Worm (Caenorhabditis elegans) whole organism, L1 larva: Measurements from ENCODE around the gene fbxb-75.

Source experiments
- C04F5.9 ChIP-seq: sonication (generic microtip); optimal IDR thresholded peaks from 2 replicates; lab custom pipeline; 2016; ENCODE audit warnings: missing genetic modification characterization, missing compliant biosample characterization
- alr-1 ChIP-seq: fragments of 200-800 bp; sonication (Bioruptor generic); optimal IDR thresholded peaks from 2 replicates; lab custom pipeline; 2018; ENCODE audit warnings: borderline replicate concordance, mild to moderate bottlenecking, missing genetic modification characterization, missing compliant biosample characterization
- blmp-1 ChIP-seq: fragments of 150-350 bp; optimal IDR thresholded peaks from 2 replicates; lab custom pipeline; 2014; ENCODE audit warnings: missing biosample characterization, missing genetic modification characterization
- ceh-63 ChIP-seq: fragments of 200-800 bp; sonication (Bioruptor generic); optimal IDR thresholded peaks from 2 replicates; lab custom pipeline; 2018; ENCODE audit warnings: mild to moderate bottlenecking, missing genetic modification characterization, missing compliant biosample characterization
- ceh-82 ChIP-seq, 3 experiments: fragments of 150-350 bp in 1 of 3; sonication (generic microtip) in 2 of 3; optimal IDR thresholded peaks; 2 replicates each; lab custom pipeline; 2014 to 2017; ENCODE audit warnings: missing biosample characterization in 3 of 3, missing genetic modification characterization in 3 of 3
- ceh-88 ChIP-seq: fragments of 200-800 bp; sonication (Bioruptor generic); IDR thresholded peaks from 2 replicates; pipeline ENCODE4 v1.3.6; 2022; ENCODE audit warnings: missing genetic modification characterization, missing compliant biosample characterization
- ces-1 ChIP-seq: fragments of 150-350 bp; optimal IDR thresholded peaks from 2 replicates; lab custom pipeline; 2014; ENCODE audit warnings: missing biosample characterization, missing genetic modification reagents, missing genetic modification characterization
- dpl-1 ChIP-seq, 3 experiments: fragments of 150-350 bp in 2 of 3; sonication (generic microtip) in 1 of 3; optimal IDR thresholded peaks; 2 replicates each; lab custom pipeline; 2014 to 2017; ENCODE audit warnings: missing biosample characterization in 3 of 3, missing genetic modification characterization in 3 of 3, missing genetic modification reagents in 3 of 3
- dsc-1 ChIP-seq: sonication (generic microtip); optimal IDR thresholded peaks from 2 replicates; lab custom pipeline; 2016; ENCODE audit warnings: mild to moderate bottlenecking, missing genetic modification characterization, missing compliant biosample characterization
- efl-1 ChIP-seq, 4 experiments: fragments of 150-350 bp; optimal IDR thresholded peaks in 3 of 4; peaks in 1 of 4; 1 replicate in 1 of 4; 2 replicates in 3 of 4; lab custom pipeline; 2014; ENCODE audit warnings: missing biosample characterization in 2 of 4, missing genetic modification characterization in 2 of 4, missing genetic modification reagents in 2 of 4
- elt-2 ChIP-seq: sonication (generic microtip); optimal IDR thresholded peaks from 2 replicates; lab custom pipeline; 2016; ENCODE audit warnings: missing genetic modification characterization, mild to moderate bottlenecking, inconsistent platforms, missing compliant biosample characterization, missing genetic modification reagents
- elt-3 ChIP-seq, 6 experiments: fragments of 150-350 bp in 1 of 6; sonication (generic microtip); optimal IDR thresholded peaks; 2 replicates each; lab custom pipeline; 2017 to 2018; ENCODE audit warnings: missing biosample characterization in 6 of 6, missing genetic modification characterization in 6 of 6, inconsistent platforms in 1 of 6
- fkh-4 ChIP-seq: sonication (generic microtip); optimal IDR thresholded peaks from 2 replicates; lab custom pipeline; 2016; ENCODE audit warnings: missing compliant biosample characterization, missing genetic modification characterization, borderline replicate concordance
- fos-1 ChIP-seq: fragments of 150-350 bp; optimal IDR thresholded peaks from 2 replicates; lab custom pipeline; 2014; ENCODE audit warnings: missing biosample characterization, missing genetic modification characterization
- grh-1 ChIP-seq: fragments of 200-800 bp; sonication (Bioruptor generic); IDR thresholded peaks from 2 replicates; pipeline ENCODE4 v1.3.6; 2022; ENCODE audit warnings: missing genetic modification reagents, missing genetic modification characterization, missing compliant biosample characterization
- hlh-17 ChIP-seq: fragments of 200-800 bp; sonication (Bioruptor generic); optimal IDR thresholded peaks from 2 replicates; lab custom pipeline; 2018; ENCODE audit warnings: missing genetic modification characterization, mild to moderate bottlenecking, missing compliant biosample characterization, moderate library complexity, borderline replicate concordance
- hpl-2 ChIP-seq: fragments of 150-350 bp; optimal IDR thresholded peaks from 2 replicates; lab custom pipeline; 2014; ENCODE audit warnings: missing biosample characterization, missing genetic modification reagents, missing genetic modification characterization
- isw-1 ChIP-seq: fragments of 200-800 bp; sonication (Bioruptor generic); IDR thresholded peaks from 2 replicates; pipeline ENCODE4 v1.3.6; 2022; ENCODE audit warnings: missing genetic modification characterization, missing compliant biosample characterization
- jun-1 ChIP-seq: fragments of 150-350 bp; optimal IDR thresholded peaks from 2 replicates; lab custom pipeline; 2014; ENCODE audit warnings: missing biosample characterization, missing genetic modification reagents, missing genetic modification characterization
- lin-35 ChIP-seq, 2 experiments: fragments of 150-350 bp; optimal IDR thresholded peaks; 2 replicates each; lab custom pipeline; 2014; ENCODE audit warnings: missing biosample characterization in 2 of 2, missing genetic modification characterization in 2 of 2, missing genetic modification reagents in 2 of 2
- lin-39 ChIP-seq: fragments of 150-350 bp; optimal IDR thresholded peaks from 2 replicates; lab custom pipeline; 2014; ENCODE audit warnings: missing biosample characterization, missing genetic modification reagents, missing genetic modification characterization
- lsy-2 ChIP-seq, 2 experiments: fragments of 150-350 bp; optimal IDR thresholded peaks; 2 replicates each; lab custom pipeline; 2014; ENCODE audit warnings: missing biosample characterization in 2 of 2, missing genetic modification characterization in 2 of 2
- mab-9 ChIP-seq: fragments of 200-800 bp; sonication (Bioruptor generic); IDR thresholded peaks from 2 replicates; pipeline ENCODE4 v1.3.6; 2022; ENCODE audit warnings: missing genetic modification reagents, missing genetic modification characterization, missing compliant biosample characterization
- mdl-1 ChIP-seq, 2 experiments: fragments of 150-350 bp; optimal IDR thresholded peaks; 2 replicates each; lab custom pipeline; 2014 to 2017; ENCODE audit warnings: missing biosample characterization in 2 of 2, missing genetic modification characterization in 2 of 2, inconsistent platforms in 1 of 2
- mef-2 ChIP-seq: fragments of 150-350 bp; optimal IDR thresholded peaks from 2 replicates; lab custom pipeline; 2014; ENCODE audit warnings: missing biosample characterization, missing genetic modification characterization
- nhr-11 ChIP-seq: fragments of 150-350 bp; optimal IDR thresholded peaks from 2 replicates; lab custom pipeline; 2014; ENCODE audit warnings: missing biosample characterization, missing genetic modification characterization
- nhr-19 ChIP-seq: fragments of 200-800 bp; sonication (Bioruptor generic); conservative IDR thresholded peaks from 2 replicates; pipeline ENCODE4 v1.3.6; 2022; ENCODE audit warnings: missing genetic modification characterization, missing compliant biosample characterization
- nhr-20 ChIP-seq: sonication (generic microtip); optimal IDR thresholded peaks from 2 replicates; lab custom pipeline; 2016; ENCODE audit warnings: mild to moderate bottlenecking, missing genetic modification characterization, missing compliant biosample characterization
- nhr-47 ChIP-seq: sonication (generic microtip); optimal IDR thresholded peaks from 2 replicates; lab custom pipeline; 2016; ENCODE audit warnings: mild to moderate bottlenecking, missing genetic modification characterization, moderate library complexity, missing compliant biosample characterization
- nhr-71 ChIP-seq: sonication (generic microtip); optimal IDR thresholded peaks from 2 replicates; lab custom pipeline; 2016; ENCODE audit warnings: mild to moderate bottlenecking, missing genetic modification characterization, moderate library complexity, missing compliant biosample characterization
- pag-3 ChIP-seq: sonication (generic microtip); optimal IDR thresholded peaks from 2 replicates; lab custom pipeline; 2017; ENCODE audit warnings: missing genetic modification characterization, mild to moderate bottlenecking, missing compliant biosample characterization, antibody characterized with exemption, borderline replicate concordance; ENCODE audit not compliant: insufficient read depth
- rnt-1 ChIP-seq: sonication (generic microtip); optimal IDR thresholded peaks from 2 replicates; lab custom pipeline; 2016; ENCODE audit warnings: mild to moderate bottlenecking, missing genetic modification characterization, moderate library complexity, missing compliant biosample characterization
- skn-1 ChIP-seq: fragments of 150-350 bp; optimal IDR thresholded peaks from 2 replicates; lab custom pipeline; 2014; ENCODE audit warnings: missing biosample characterization, missing genetic modification characterization
- snpc-4 ChIP-seq: fragments of 150-350 bp; optimal IDR thresholded peaks from 2 replicates; lab custom pipeline; 2014; ENCODE audit warnings: missing biosample characterization, missing genetic modification characterization
- snu-23 ChIP-seq: sonication (generic microtip); optimal IDR thresholded peaks from 2 replicates; lab custom pipeline; 2016; ENCODE audit warnings: missing genetic modification characterization, missing compliant biosample characterization
- sptf-1 ChIP-seq: fragments of 150-350 bp; optimal IDR thresholded peaks from 2 replicates; lab custom pipeline; 2014; ENCODE audit warnings: missing biosample characterization, missing genetic modification characterization
- swsn-7 ChIP-seq: sonication (generic microtip); optimal IDR thresholded peaks from 2 replicates; lab custom pipeline; 2016; ENCODE audit warnings: missing genetic modification characterization, missing compliant biosample characterization
- tbx-2 ChIP-seq: sonication (generic microtip); optimal IDR thresholded peaks from 2 replicates; lab custom pipeline; 2016; ENCODE audit warnings: missing genetic modification characterization, missing compliant biosample characterization
- unc-30 ChIP-seq: sonication (generic microtip); optimal IDR thresholded peaks from 2 replicates; lab custom pipeline; 2017; ENCODE audit warnings: missing biosample characterization, missing genetic modification characterization
- unc-62 ChIP-seq: fragments of 150-350 bp; optimal IDR thresholded peaks from 2 replicates; lab custom pipeline; 2014; ENCODE audit warnings: missing biosample characterization, missing genetic modification reagents, missing genetic modification characterization
- unc-86 ChIP-seq: sonication (generic microtip); optimal IDR thresholded peaks from 2 replicates; lab custom pipeline; 2016; ENCODE audit warnings: missing genetic modification characterization, missing compliant biosample characterization
- vab-15 ChIP-seq: sonication (generic microtip); optimal IDR thresholded peaks from 2 replicates; lab custom pipeline; 2017; ENCODE audit warnings: missing genotype, mild to moderate bottlenecking, missing genetic modification characterization, missing compliant biosample characterization
- zip-4 ChIP-seq: fragments of 200-800 bp; sonication (Bioruptor generic); optimal IDR thresholded peaks from 2 replicates; lab custom pipeline; 2018; ENCODE audit warnings: mild to moderate bottlenecking, missing genetic modification characterization, moderate library complexity, missing compliant biosample characterization
- ztf-11 ChIP-seq, 2 experiments: sonication (generic microtip); optimal IDR thresholded peaks; 2 replicates each; lab custom pipeline; 2016 to 2017; ENCODE audit warnings: missing genetic modification characterization in 2 of 2, missing biosample characterization in 1 of 2, missing compliant biosample characterization in 1 of 2

The fbxb-75 gene

ce11 chrIV:4472418-4473173 is 31.6 kb upstream of the fbxb-75 start (continued):
- TF ChIP-seq elt-2 (tag; lab: Kevin White, UChicago) (peak; percentile 44), zip-4 (GFP tag; lab: Kevin White, UChicago) (no peak), pag-3 (tag; lab: Kevin White, UChicago) (peak; percentile 42), C04F5.9 (tag; lab: Kevin White, UChicago) (peak; percentile 6), nhr-20 (tag; lab: Kevin White, UChicago) (peak; percentile 86), dsc-1 (tag; lab: Kevin White, UChicago) (no peak), unc-62 (GFP tag; lab: Kevin White, UChicago) (no peak)

DNA sequence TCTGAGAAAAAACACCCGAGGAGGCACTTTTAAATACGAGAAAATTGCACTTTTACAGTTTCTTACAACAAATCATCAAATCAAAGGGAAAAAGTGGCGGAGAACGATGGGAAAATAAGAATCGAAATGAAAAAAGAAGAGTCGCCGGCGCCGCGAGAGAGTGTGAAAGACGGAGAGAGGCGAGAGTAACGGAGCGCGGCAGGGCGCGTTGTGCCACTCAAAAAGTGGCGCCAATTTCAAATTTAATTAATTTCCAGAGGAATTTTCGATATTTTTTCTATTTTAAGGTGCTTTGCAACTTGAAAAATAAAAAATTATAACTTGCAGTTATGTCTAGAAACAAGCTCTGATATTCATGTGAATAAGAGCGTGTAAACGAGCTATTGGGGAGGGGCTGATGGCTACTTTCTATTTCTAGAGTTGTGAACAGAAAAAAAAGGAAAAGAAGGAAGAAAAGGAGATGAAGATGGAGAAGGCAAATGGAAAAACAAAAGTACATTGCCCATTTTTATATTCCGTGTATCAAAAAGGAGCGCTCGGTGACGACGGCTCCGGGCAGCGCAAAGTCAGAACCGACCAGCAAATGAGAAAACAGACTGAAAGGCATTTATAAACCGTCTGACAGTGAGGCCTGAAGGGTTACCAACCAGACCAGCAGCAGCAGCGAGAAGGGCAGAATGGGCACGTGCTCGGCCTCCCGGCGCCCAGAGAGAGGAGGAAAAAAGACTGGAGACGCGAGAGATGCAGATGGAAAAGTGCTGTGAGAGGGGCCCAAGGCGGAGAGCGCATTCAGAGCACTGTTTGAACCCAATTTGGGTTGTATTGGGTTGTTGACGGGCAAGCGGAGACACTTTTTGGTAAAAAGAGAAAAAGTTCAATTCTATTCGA is 30.2 kb upstream of the fbxb-75 start:
- TF ChIP-seq lin-39 = no peak
- no peak for TF ChIP-seq isw-1 (GFP tag; lab: Robert Waterston, UW)
- TF ChIP-seq jun-1 (tag; lab: Kevin White, UChicago) = no peak
- peak in 2 of 3 experiments; percentile 14 to 23 for TF ChIP-seq ceh-82 (tag; optimal IDR thresholded peaks at IDR 0.05; lab: Kevin White, UChicago)
- TF ChIP-seq ces-1 = no peak
- TF ChIP-seq nhr-47 (tag; lab: Kevin White, UChicago) = peak; percentile 11
- peak; percentile 6 for TF ChIP-seq blmp-1 (tag; lab: Kevin White, UChicago)
- no peak for TF ChIP-seq hpl-2 (GFP tag; lab: Kevin White, UChicago)
- TF ChIP-seq alr-1 (tag; lab: Kevin White, UChicago) = no peak
- TF ChIP-seq fos-1 (tag; lab: Kevin White, UChicago) = no peak
- no peak for TF ChIP-seq ceh-63 (GFP tag; lab: Kevin White, UChicago)
- peak; percentile 34 for TF ChIP-seq nhr-19 (GFP tag; lab: Robert Waterston, UW)
- peak; percentile 21 for TF ChIP-seq unc-86
- TF ChIP-seq hlh-17 (GFP tag; lab: Kevin White, UChicago) = no peak
- peak; percentile 21 for TF ChIP-seq mef-2 (tag; lab: Kevin White, UChicago)
- TF ChIP-seq efl-1 (optimal IDR thresholded peaks at IDR 0.05; lab: Kevin White, UChicago) = peak; percentile 57 to 77
- TF ChIP-seq efl-1 (GFP tag; optimal IDR thresholded peaks at IDR 0.05 in 1 of 2; lab: Kevin White, UChicago) = peak; percentile 78 to 97
- 0 out of 2 replicates have a peak, but pooled peaks have one; percentile 33 for TF ChIP-seq mab-9
- TF ChIP-seq pag-3 (tag; lab: Kevin White, UChicago) = no peak
- TF ChIP-seq unc-30 = no peak
- TF ChIP-seq ztf-11 (tag; optimal IDR thresholded peaks at IDR 0.05; lab: Kevin White, UChicago) = peak in 1 of 2 experiments; percentile 38
- TF ChIP-seq lsy-2 (tag; optimal IDR thresholded peaks at IDR 0.05; lab: Kevin White, UChicago) = peak; percentile 17 to 35
- TF ChIP-seq C04F5.9 (tag; lab: Kevin White, UChicago) = no peak
- TF ChIP-seq tbx-2 = peak; percentile 11
- peak; percentile 57 to 75 (median 65) for TF ChIP-seq dpl-1 (GFP tag; optimal IDR thresholded peaks at IDR 0.05; lab: Kevin White, UChicago)
- TF ChIP-seq fkh-4 = no peak
- TF ChIP-seq elt-3 (tag; optimal IDR thresholded peaks at IDR 0.05; lab: Kevin White, UChicago) = peak in 1 of 6 experiments; percentile 33
- TF ChIP-seq nhr-11 = no peak
- no peak for TF ChIP-seq grh-1 (GFP tag; lab: Robert Waterston, UW)
- TF ChIP-seq skn-1 (tag; lab: Kevin White, UChicago) = no peak
- TF ChIP-seq mdl-1 (tag; optimal IDR thresholded peaks at IDR 0.05; lab: Kevin White, UChicago) = peak in 1 of 2 experiments; percentile 86
- TF ChIP-seq nhr-20 (tag; lab: Kevin White, UChicago) = peak; percentile 9
- TF ChIP-seq snpc-4 (tag; lab: Kevin White, UChicago) = no peak
- peak; percentile 47 for TF ChIP-seq nhr-71 (tag; lab: Kevin White, UChicago)
- peak; percentile 59 to 81 for TF ChIP-seq lin-35 (GFP tag; optimal IDR thresholded peaks at IDR 0.05; lab: Kevin White, UChicago)
- peak; percentile 43; the same call in 1 of the 2 replicates for TF ChIP-seq ceh-88 (GFP tag; lab: Robert Waterston, UW)
- peak; percentile 37 for TF ChIP-seq snu-23
- TF ChIP-seq swsn-7 (tag; lab: Kevin White, UChicago) = peak; percentile 19
- no peak for TF ChIP-seq sptf-1
- peak; percentile 41 for TF ChIP-seq vab-15 (tag; lab: Kevin White, UChicago)
- TF ChIP-seq rnt-1 (tag; lab: Kevin White, UChicago) = peak; percentile 50
- TF ChIP-seq dsc-1 (tag; lab: Kevin White, UChicago) = peak; percentile 25
